Fruit fly (Drosophila melanogaster) whole organism, embryonic: ENCODE measurements around the gene fd96Ca.

Source experiments
- BEAF-32 ChIP-seq: fragments of 200-800 bp; sonication (Bioruptor generic); optimal IDR thresholded peaks from 3 replicates; lab custom pipeline; 2017; ENCODE audit warnings: missing biosample characterization, missing genetic modification characterization, mild to moderate bottlenecking, moderate library complexity, missing genetic modification reagents
- Bteb2 ChIP-seq: fragments of 200-800 bp; sonication (Bioruptor generic); optimal IDR thresholded peaks from 2 replicates; lab custom pipeline; 2016; ENCODE audit warnings: missing biosample characterization, missing genetic modification characterization
- CG10147 ChIP-seq: fragments of 200-800 bp; sonication (Bioruptor generic); optimal IDR thresholded peaks from 2 replicates; lab custom pipeline; 2019; ENCODE audit warnings: missing biosample characterization, mild to moderate bottlenecking, missing genetic modification characterization, moderate library complexity
- CG10565 ChIP-seq: fragments of 200-800 bp; sonication (Bioruptor generic); optimal IDR thresholded peaks from 3 replicates; lab custom pipeline; 2016; ENCODE audit warnings: missing biosample characterization, mild to moderate bottlenecking, missing genetic modification characterization
- CG10654 ChIP-seq: fragments of 200-800 bp; sonication (Bioruptor generic); optimal IDR thresholded peaks from 2 replicates; lab custom pipeline; 2016; ENCODE audit warnings: missing biosample characterization, missing genetic modification characterization
- CG11695 ChIP-seq: fragments of 200-800 bp; sonication (Bioruptor generic); IDR thresholded peaks from 3 replicates; pipeline ENCODE4 v1.3.6; 2022; ENCODE audit warnings: missing biosample characterization, missing genetic modification characterization
- CG1233 ChIP-seq: fragments of 200-800 bp; sonication (Bioruptor generic); optimal IDR thresholded peaks from 4 replicates; lab custom pipeline; 2018; ENCODE audit warnings: missing biosample characterization, mild to moderate bottlenecking, missing genetic modification characterization
- CG13424 ChIP-seq: fragments of 200-800 bp; sonication (Bioruptor generic); optimal IDR thresholded peaks from 2 replicates; lab custom pipeline; 2019; ENCODE audit warnings: missing biosample characterization, mild to moderate bottlenecking, missing genetic modification characterization, moderate library complexity
- CG15479 ChIP-seq: fragments of 200-800 bp; sonication (Bioruptor generic); optimal IDR thresholded peaks from 3 replicates; lab custom pipeline; 2019; ENCODE audit warnings: missing biosample characterization, mild to moderate bottlenecking, missing genetic modification characterization, moderate library complexity
- CG16863 ChIP-seq: fragments of 200-800 bp; sonication (Bioruptor generic); optimal IDR thresholded peaks from 3 replicates; lab custom pipeline; 2016; ENCODE audit warnings: missing biosample characterization, missing genetic modification characterization
- CG17186 ChIP-seq: fragments of 200-800 bp; sonication (Bioruptor generic); optimal IDR thresholded peaks from 3 replicates; lab custom pipeline; 2017; ENCODE audit warnings: missing biosample characterization, missing genetic modification reagents, missing genetic modification characterization
- CG18476 ChIP-seq: fragments of 200-800 bp; sonication (Bioruptor generic); optimal IDR thresholded peaks from 2 replicates; lab custom pipeline; 2016; ENCODE audit warnings: missing biosample characterization, mild to moderate bottlenecking, missing genetic modification characterization
- CG33213 ChIP-seq: fragments of 200-800 bp; sonication (Bioruptor generic); optimal IDR thresholded peaks from 3 replicates; lab custom pipeline; 2016; ENCODE audit warnings: missing biosample characterization, missing genetic modification characterization
- CG34376 ChIP-seq: fragments of 200-800 bp; sonication (Bioruptor generic); optimal IDR thresholded peaks from 2 replicates; lab custom pipeline; 2018; ENCODE audit warnings: missing biosample characterization, mild to moderate bottlenecking, missing genetic modification characterization
- CG3995 ChIP-seq: fragments of 200-800 bp; sonication (Bioruptor generic); optimal IDR thresholded peaks from 3 replicates; lab custom pipeline; 2016; ENCODE audit warnings: missing biosample characterization, missing genetic modification characterization
- CG6813 ChIP-seq: fragments of 200-800 bp; sonication (Bioruptor generic); optimal IDR thresholded peaks from 2 replicates; lab custom pipeline; 2017; ENCODE audit warnings: missing biosample characterization, missing genetic modification characterization, mild to moderate bottlenecking, moderate library complexity, missing genetic modification reagents
- CG7357 ChIP-seq: fragments of 200-800 bp; sonication (Bioruptor generic); IDR thresholded peaks from 3 replicates; pipeline ENCODE4 v1.3.6; 2022; ENCODE audit warnings: missing biosample characterization, missing genetic modification characterization
- CG7556 ChIP-seq: fragments of 200-800 bp; sonication (Bioruptor generic); optimal IDR thresholded peaks from 2 replicates; lab custom pipeline; 2017; ENCODE audit warnings: missing biosample characterization, mild to moderate bottlenecking, missing genetic modification characterization
- CG8089 ChIP-seq: fragments of 200-800 bp; sonication (Bioruptor generic); optimal IDR thresholded peaks from 3 replicates; lab custom pipeline; 2016; ENCODE audit warnings: missing biosample characterization, missing genetic modification characterization
- CG8478 ChIP-seq: fragments of >200 bp; optimal IDR thresholded peaks from 2 replicates; lab custom pipeline; 2018
- CG8765 ChIP-seq: fragments of 200-800 bp; sonication (Bioruptor generic); IDR thresholded peaks from 2 replicates; pipeline ENCODE4 v1.3.6; 2022; ENCODE audit warnings: missing biosample characterization, missing genetic modification characterization
- Drgx ChIP-seq: fragments of 200-800 bp; sonication (Bioruptor generic); IDR thresholded peaks from 2 replicates; pipeline ENCODE4 v1.3.6; 2022; ENCODE audit warnings: missing biosample characterization, missing genetic modification characterization
- Fer2 ChIP-seq: fragments of 200-800 bp; sonication (Bioruptor generic); optimal IDR thresholded peaks from 2 replicates; lab custom pipeline; 2018; ENCODE audit warnings: missing biosample characterization, mild to moderate bottlenecking, missing genetic modification characterization, moderate library complexity
- GATAe ChIP-seq: fragments of 200-800 bp; sonication (Bioruptor generic); conservative IDR thresholded peaks from 2 replicates; pipeline ENCODE4 v1.3.6; 2022; ENCODE audit warnings: missing biosample characterization, missing genetic modification characterization
- HLH3B ChIP-seq: fragments of 200-800 bp; sonication (Bioruptor generic); IDR thresholded peaks from 2 replicates; pipeline ENCODE4 v1.3.6; 2022; ENCODE audit warnings: missing biosample characterization, missing genetic modification characterization
- HLHmδ ChIP-seq: fragments of 200-800 bp; sonication (Bioruptor generic); optimal IDR thresholded peaks from 2 replicates; lab custom pipeline; 2018; ENCODE audit warnings: missing biosample characterization, mild to moderate bottlenecking, missing genetic modification characterization, moderate library complexity
- Myb ChIP-seq: fragments of 200-800 bp; sonication (Bioruptor generic); optimal IDR thresholded peaks from 2 replicates; lab custom pipeline; 2016; ENCODE audit warnings: missing biosample characterization, missing genetic modification characterization
- Neu2 ChIP-seq: fragments of 200-800 bp; sonication (Bioruptor generic); optimal IDR thresholded peaks from 3 replicates; lab custom pipeline; 2016; ENCODE audit warnings: missing biosample characterization, missing genetic modification characterization, borderline replicate concordance
- Optix ChIP-seq: fragments of 200-800 bp; sonication (Bioruptor generic); IDR thresholded peaks from 3 replicates; pipeline ENCODE4 v1.3.6; 2022; ENCODE audit warnings: missing biosample characterization, missing genetic modification characterization
- Stat92E ChIP-seq, 3 experiments: fragments of >200 bp in 2 of 3; fragments of 200-800 bp in 1 of 3; sonication (Bioruptor generic) in 1 of 3; optimal IDR thresholded peaks; 2 replicates each; lab custom pipeline; 2017 to 2019; ENCODE audit warnings: missing biosample characterization in 3 of 3, missing genetic modification characterization in 3 of 3, mild to moderate bottlenecking in 1 of 3, moderate library complexity in 1 of 3
- TFAM ChIP-seq: fragments of 200-800 bp; sonication (Bioruptor generic); optimal IDR thresholded peaks from 2 replicates; lab custom pipeline; 2017; ENCODE audit warnings: missing biosample characterization, missing genetic modification characterization, inconsistent platforms
- Vsx1 ChIP-seq: fragments of 200-800 bp; sonication (Bioruptor generic); optimal IDR thresholded peaks from 2 replicates; lab custom pipeline; 2017; ENCODE audit warnings: missing biosample characterization, mild to moderate bottlenecking, missing genetic modification characterization, missing genetic modification reagents
- az2 ChIP-seq: fragments of 200-800 bp; sonication (Bioruptor generic); optimal IDR thresholded peaks from 3 replicates; lab custom pipeline; 2016; ENCODE audit warnings: missing biosample characterization, missing genetic modification characterization
- bcd ChIP-seq: fragments of 200-800 bp; sonication (Bioruptor generic); optimal IDR thresholded peaks from 2 replicates; lab custom pipeline; 2017; ENCODE audit warnings: missing biosample characterization, mild to moderate bottlenecking, missing genetic modification characterization
- cad ChIP-seq: fragments of >200 bp; optimal IDR thresholded peaks from 2 replicates; lab custom pipeline; 2017; ENCODE audit warnings: missing biosample characterization, missing genetic modification characterization
- chinmo ChIP-seq: fragments of 200-800 bp; sonication (Bioruptor generic); IDR thresholded peaks from 4 replicates; pipeline ENCODE4 v1.3.6; 2022; ENCODE audit warnings: missing biosample characterization, missing genetic modification characterization; ENCODE audit not compliant: partially characterized antibody
- ci ChIP-seq: fragments of 200-800 bp; sonication (Bioruptor generic); IDR thresholded peaks from 3 replicates; pipeline ENCODE4 v1.3.6; 2022; ENCODE audit warnings: missing biosample characterization, missing genetic modification characterization
- dati ChIP-seq: fragments of 200-800 bp; sonication (Bioruptor generic); IDR thresholded peaks from 2 replicates; pipeline ENCODE4 v1.3.6; 2022; ENCODE audit warnings: missing biosample characterization, missing genetic modification characterization
- esg ChIP-seq: fragments of 200-800 bp; sonication (Bioruptor generic); conservative IDR thresholded peaks from 2 replicates; pipeline ENCODE4 v1.3.6; 2022; ENCODE audit warnings: missing biosample characterization, missing genetic modification characterization
- jigr1 ChIP-seq: fragments of 200-800 bp; sonication (Bioruptor generic); IDR thresholded peaks from 3 replicates; pipeline ENCODE4 v1.3.6; 2022; ENCODE audit warnings: missing biosample characterization, missing genetic modification characterization
- kni ChIP-seq: fragments of 200-800 bp; sonication (Bioruptor generic); optimal IDR thresholded peaks from 3 replicates; lab custom pipeline; 2017; ENCODE audit warnings: mild to moderate bottlenecking, missing biosample characterization, missing genetic modification reagents, missing genetic modification characterization
- lbe ChIP-seq: fragments of 200-800 bp; sonication (Bioruptor generic); optimal IDR thresholded peaks from 2 replicates; lab custom pipeline; 2016; ENCODE audit warnings: missing biosample characterization, mild to moderate bottlenecking, missing genetic modification characterization
- luna ChIP-seq: fragments of 200-800 bp; sonication (Bioruptor generic); optimal IDR thresholded peaks from 2 replicates; lab custom pipeline; 2016; ENCODE audit warnings: missing biosample characterization, missing genetic modification characterization
- maf-S ChIP-seq: fragments of 200-800 bp; sonication (Bioruptor generic); optimal IDR thresholded peaks from 2 replicates; lab custom pipeline; 2016; ENCODE audit warnings: missing biosample characterization, missing genetic modification characterization
- mam ChIP-seq: fragments of 200-800 bp; sonication (Bioruptor generic); optimal IDR thresholded peaks from 3 replicates; lab custom pipeline; 2016; ENCODE audit warnings: missing biosample characterization, missing genetic modification characterization
- nerfin-1 ChIP-seq: fragments of 200-800 bp; sonication (Bioruptor generic); optimal IDR thresholded peaks from 3 replicates; lab custom pipeline; 2019; ENCODE audit warnings: missing biosample characterization, mild to moderate bottlenecking, missing genetic modification characterization, moderate library complexity
- run ChIP-seq: fragments of 200-800 bp; sonication (Bioruptor generic); optimal IDR thresholded peaks from 3 replicates; lab custom pipeline; 2018; ENCODE audit warnings: missing biosample characterization, mild to moderate bottlenecking, missing genetic modification characterization
- stc ChIP-seq: fragments of 200-800 bp; sonication (Bioruptor generic); IDR thresholded peaks from 2 replicates; pipeline ENCODE4 v1.3.6; 2022; ENCODE audit warnings: missing biosample characterization, missing genetic modification characterization
- ttk ChIP-seq: fragments of 200-800 bp; sonication (Bioruptor generic); IDR thresholded peaks from 2 replicates; pipeline ENCODE4 v2.1.2; 2022; ENCODE audit warnings: missing biosample characterization, missing genetic modification characterization
- vfl ChIP-seq: fragments of 200-800 bp; sonication (Bioruptor generic); optimal IDR thresholded peaks from 2 replicates; lab custom pipeline; 2016; ENCODE audit warnings: missing biosample characterization, missing genetic modification characterization
- wdn ChIP-seq: fragments of 200-800 bp; sonication (Bioruptor generic); IDR thresholded peaks from 2 replicates; pipeline ENCODE4 v1.3.6; 2022; ENCODE audit warnings: missing biosample characterization, missing genetic modification characterization

The fd96Ca gene

dm6 chr3R:25069569-25069968 lies 12.9 kb upstream of the fd96Ca start, which contains the start of the genes Stt3B and CG11839 (continued):
- TF ChIP-seq CG13424 (tag; lab: Kevin White, UChicago) (peak; percentile 77), cad (GFP tag; lab: Kevin White, UChicago) (no peak), CG16863 (GFP tag; lab: Kevin White, UChicago) (peak; percentile 49), vfl (GFP tag; lab: Kevin White, UChicago) (peak; percentile 77), CG33213 (peak; percentile 69), Vsx1 (GFP tag; lab: Kevin White, UChicago) (no peak), CG18476 (GFP tag; lab: Kevin White, UChicago) (peak; percentile 56), Neu2 (peak; percentile 10), az2 (GFP tag; lab: Kevin White, UChicago) (peak; percentile 66), CG10654 (GFP tag; lab: Kevin White, UChicago) (peak; percentile 70), CG7357 (GFP tag; lab: Robert Waterston, UW) (no peak), nerfin-1 (tag; lab: Kevin White, UChicago) (peak; percentile 72), luna (GFP tag; lab: Kevin White, UChicago) (peak; percentile 25), kni (GFP tag; lab: Kevin White, UChicago) (no peak), bcd (GFP tag; lab: Kevin White, UChicago) (no peak), ci (GFP tag; lab: Robert Waterston, UW) (no peak), CG7556 (GFP tag; lab: Kevin White, UChicago) (no peak), CG17186 (GFP tag; lab: Kevin White, UChicago) (peak; percentile 41), Myb (GFP tag; lab: Kevin White, UChicago) (peak; percentile 73), CG34376 (GFP tag; lab: Kevin White, UChicago) (peak; percentile 29), Fer2 (tag; lab: Kevin White, UChicago) (peak; percentile 58), BEAF-32 (peak; percentile 97), esg (GFP tag; lab: Robert Waterston, UW) (0 out of 2 replicates have a peak, but pooled peaks have one; percentile 23), CG8089 (GFP tag; lab: Kevin White, UChicago) (peak; percentile 32), mam (peak; percentile 86), jigr1 (GFP tag; lab: Robert Waterston, UW) (no peak), CG3995 (GFP tag; lab: Kevin White, UChicago) (peak; percentile 4), GATAe (no peak), Drgx (no peak), CG10147 (no peak), wdn (GFP tag; lab: Robert Waterston, UW) (peak; percentile 43; the same call in 1 of the 2 replicates), dati (no peak), CG10565 (GFP tag; lab: Kevin White, UChicago) (no peak), TFAM (no peak), Stat92E (GFP tag; optimal IDR thresholded peaks at IDR 0.05; lab: Kevin White, UChicago) (peak in 1 of 3 experiments; percentile 33), CG15479 (GFP tag; lab: Kevin White, UChicago) (no peak), lbe (GFP tag; lab: Kevin White, UChicago) (peak; percentile 73), HLHmδ (GFP tag; lab: Kevin White, UChicago) (no peak), CG8478 (no peak), CG1233 (peak; percentile 21), HLH3B (GFP tag; lab: Robert Waterston, UW) (peak; percentile 56; the same call in 1 of the 2 replicates), CG8765 (GFP tag; lab: Robert Waterston, UW) (no peak), run (tag; lab: Kevin White, UChicago) (no peak), stc (GFP tag; lab: Robert Waterston, UW) (0 out of 2 replicates have a peak, but pooled peaks have one; percentile 21), Optix (peak; percentile 40; the same call in 1 of the 3 replicates), ttk (0 out of 2 replicates have a peak, but pooled peaks have one; percentile 6), CG6813 (GFP tag; lab: Kevin White, UChicago) (no peak), CG11695 (GFP tag; lab: Robert Waterston, UW) (no peak), maf-S (GFP tag; lab: Kevin White, UChicago) (peak; percentile 69), chinmo (peak; percentile 64; the same call in 2 of the 4 replicates), Bteb2 (peak; percentile 70)
